Worm (Caenorhabditis elegans) whole organism, young adult: ENCODE data around the gene adt-2.

ENCODE experiments used
- B0019.2 ChIP-seq: fragments of 200-800 bp; sonication (Bioruptor generic); conservative IDR thresholded peaks from 2 replicates; pipeline ENCODE4 v1.3.6; 2022; ENCODE audit warnings: missing genetic modification reagents, missing genetic modification characterization, missing compliant biosample characterization
- B0261.1 ChIP-seq: sonication (generic microtip); optimal IDR thresholded peaks from 2 replicates; lab custom pipeline; 2016; ENCODE audit warnings: mild to moderate bottlenecking, missing genetic modification characterization, moderate library complexity, missing compliant biosample characterization
- C17E4.6 ChIP-seq: fragments of 200-800 bp; sonication (Bioruptor generic); IDR thresholded peaks from 2 replicates; pipeline ENCODE4 v1.3.6; 2022; ENCODE audit warnings: missing genetic modification reagents, missing genetic modification characterization, missing compliant biosample characterization
- F33H1.4 ChIP-seq: fragments of 200-800 bp; sonication (Bioruptor generic); IDR thresholded peaks from 2 replicates; pipeline ENCODE4 v1.3.6; 2022; ENCODE audit warnings: missing genetic modification reagents, missing genetic modification characterization, missing compliant biosample characterization
- F37B4.10 ChIP-seq: fragments of 200-800 bp; sonication (Bioruptor generic); IDR thresholded peaks from 2 replicates; pipeline ENCODE4 v1.3.6; 2022; ENCODE audit warnings: missing genetic modification characterization, missing compliant biosample characterization
- F39B2.1 ChIP-seq: fragments of 200-800 bp; sonication (Bioruptor generic); IDR thresholded peaks from 2 replicates; pipeline ENCODE4 v1.3.6; 2022; ENCODE audit warnings: missing genetic modification reagents, missing genetic modification characterization, missing compliant biosample characterization
- Y53G8AR.9 ChIP-seq: fragments of 200-800 bp; sonication (Bioruptor generic); conservative IDR thresholded peaks from 2 replicates; pipeline ENCODE4 v1.3.6; 2022; ENCODE audit warnings: missing genetic modification reagents, missing genetic modification characterization, missing compliant biosample characterization
- Y95B8A.8 ChIP-seq: fragments of 200-800 bp; sonication (Bioruptor generic); IDR thresholded peaks from 2 replicates; pipeline ENCODE4 v1.3.6; 2022; ENCODE audit warnings: missing genetic modification reagents, missing genetic modification characterization, missing compliant biosample characterization
- attf-5 ChIP-seq: fragments of 200-800 bp; sonication (Bioruptor generic); optimal IDR thresholded peaks from 2 replicates; lab custom pipeline; 2018; ENCODE audit warnings: mild to moderate bottlenecking, missing genetic modification characterization, missing compliant biosample characterization
- bed-1 ChIP-seq: fragments of 200-800 bp; sonication (Bioruptor generic); IDR thresholded peaks from 2 replicates; pipeline ENCODE4 v1.3.6; 2022; ENCODE audit warnings: missing genetic modification reagents, missing genetic modification characterization, missing compliant biosample characterization
- bed-2 ChIP-seq: fragments of 200-800 bp; sonication (Bioruptor generic); IDR thresholded peaks from 2 replicates; pipeline ENCODE4 v1.3.6; 2022; ENCODE audit warnings: missing genetic modification reagents, missing genetic modification characterization, missing compliant biosample characterization
- ccch-3 ChIP-seq: fragments of 200-800 bp; sonication (Bioruptor generic); optimal IDR thresholded peaks from 2 replicates; lab custom pipeline; 2018; ENCODE audit warnings: mild to moderate bottlenecking, missing genetic modification characterization, missing compliant biosample characterization
- cebp-2 ChIP-seq: fragments of 200-800 bp; sonication (Bioruptor generic); IDR thresholded peaks from 2 replicates; pipeline ENCODE4 v1.3.6; 2022; ENCODE audit warnings: missing genetic modification characterization, missing compliant biosample characterization
- ceh-100 ChIP-seq: fragments of 200-800 bp; sonication (Bioruptor generic); IDR thresholded peaks from 2 replicates; pipeline ENCODE4 v1.3.6; 2022; ENCODE audit warnings: missing genetic modification reagents, missing genetic modification characterization, missing compliant biosample characterization
- ceh-40 ChIP-seq: fragments of 200-800 bp; sonication (Bioruptor generic); IDR thresholded peaks from 2 replicates; pipeline ENCODE4 v1.3.6; 2022; ENCODE audit warnings: missing genetic modification characterization, missing compliant biosample characterization
- chd-7 ChIP-seq: sonication (generic microtip); optimal IDR thresholded peaks from 2 replicates; lab custom pipeline; 2016; ENCODE audit warnings: mild to moderate bottlenecking, missing genetic modification characterization, moderate library complexity, missing compliant biosample characterization
- egl-18 ChIP-seq: fragments of 200-800 bp; sonication (Bioruptor generic); IDR thresholded peaks from 2 replicates; pipeline ENCODE4 v1.3.6; 2022; ENCODE audit warnings: missing genetic modification reagents, missing genetic modification characterization, missing compliant biosample characterization
- lir-1 ChIP-seq: fragments of 200-800 bp; sonication (Bioruptor generic); conservative IDR thresholded peaks from 2 replicates; pipeline ENCODE4 v1.3.6; 2022; ENCODE audit warnings: missing genetic modification reagents, missing genetic modification characterization, missing compliant biosample characterization
- madf-3 ChIP-seq: fragments of 200-800 bp; sonication (Bioruptor generic); IDR thresholded peaks from 2 replicates; pipeline ENCODE4 v1.3.6; 2022; ENCODE audit warnings: missing genetic modification reagents, missing genetic modification characterization, missing compliant biosample characterization
- madf-6 ChIP-seq: fragments of 200-800 bp; sonication (Bioruptor generic); IDR thresholded peaks from 2 replicates; pipeline ENCODE4 v1.3.6; 2022; ENCODE audit warnings: missing genetic modification reagents, missing genetic modification characterization, missing compliant biosample characterization
- mcd-1 ChIP-seq: fragments of 200-800 bp; sonication (Bioruptor generic); IDR thresholded peaks from 2 replicates; pipeline ENCODE4 v1.3.6; 2022; ENCODE audit warnings: missing genetic modification reagents, missing genetic modification characterization, missing compliant biosample characterization
- mel-28 ChIP-seq: sonication (generic microtip); optimal IDR thresholded peaks from 2 replicates; lab custom pipeline; 2016; ENCODE audit warnings: borderline replicate concordance, mild to moderate bottlenecking, missing genetic modification characterization, missing compliant biosample characterization
- nfya-2 ChIP-seq: fragments of 200-800 bp; sonication (Bioruptor generic); IDR thresholded peaks from 2 replicates; pipeline ENCODE4 v1.3.6; 2022; ENCODE audit warnings: missing genetic modification reagents, missing genetic modification characterization, missing compliant biosample characterization
- nhr-80 ChIP-seq: sonication (generic microtip); optimal IDR thresholded peaks from 2 replicates; lab custom pipeline; 2016; ENCODE audit warnings: missing genetic modification characterization, missing compliant biosample characterization
- pbrm-1 ChIP-seq: fragments of 200-800 bp; sonication (Bioruptor generic); IDR thresholded peaks from 2 replicates; pipeline ENCODE4 v1.3.6; 2022; ENCODE audit warnings: missing genetic modification reagents, missing genetic modification characterization, missing compliant biosample characterization
- rec-8 ChIP-seq, 2 experiments: sonication (generic microtip); optimal IDR thresholded peaks; 2 replicates each; lab custom pipeline; 2016; ENCODE audit warnings: mild to moderate bottlenecking in 2 of 2, missing genetic modification characterization in 2 of 2, missing genetic modification reagents in 2 of 2, missing genotype in 2 of 2, missing biosample characterization in 1 of 2, missing compliant biosample characterization in 1 of 2, moderate library complexity in 1 of 2
- rpc-1 ChIP-seq, 2 experiments: fragments of 150-350 bp in 1 of 2; sonication (generic microtip) in 1 of 2; optimal IDR thresholded peaks; 2 replicates each; lab custom pipeline; 2014 to 2018; ENCODE audit warnings: missing biosample characterization in 1 of 2, missing genetic modification characterization in 1 of 2, missing genetic modification reagents in 1 of 2, missing genotype in 1 of 2
- unc-130 ChIP-seq: sonication (generic microtip); optimal IDR thresholded peaks from 2 replicates; lab custom pipeline; 2016; ENCODE audit warnings: missing genetic modification reagents, missing genetic modification characterization, missing compliant biosample characterization
- zfh-2 ChIP-seq: fragments of 200-800 bp; sonication (Bioruptor generic); conservative IDR thresholded peaks from 2 replicates; pipeline ENCODE4 v1.3.6; 2022; ENCODE audit warnings: missing genetic modification reagents, missing genetic modification characterization, missing compliant biosample characterization
- zim-3 ChIP-seq: sonication (generic microtip); optimal IDR thresholded peaks from 2 replicates; lab custom pipeline; 2017; ENCODE audit warnings: mild to moderate bottlenecking, missing genetic modification characterization, moderate library complexity, missing compliant biosample characterization
- ztf-22 ChIP-seq: fragments of 200-800 bp; sonication (Bioruptor generic); optimal IDR thresholded peaks from 2 replicates; lab custom pipeline; 2018; ENCODE audit warnings: mild to moderate bottlenecking, missing genetic modification characterization, moderate library complexity, missing compliant biosample characterization
- ztf-25 ChIP-seq: fragments of 200-800 bp; sonication (Bioruptor generic); IDR thresholded peaks from 2 replicates; pipeline ENCODE4 v1.3.6; 2022; ENCODE audit warnings: missing genetic modification reagents, missing genetic modification characterization, missing compliant biosample characterization
- ztf-28 ChIP-seq: fragments of 200-800 bp; sonication (Bioruptor generic); IDR thresholded peaks from 2 replicates; pipeline ENCODE4 v1.3.6; 2022; ENCODE audit warnings: missing genetic modification reagents, missing genetic modification characterization, missing compliant biosample characterization
- ztf-6 ChIP-seq: fragments of 200-800 bp; sonication (Bioruptor generic); IDR thresholded peaks from 2 replicates; pipeline ENCODE4 v1.3.6; 2022; ENCODE audit warnings: missing genetic modification reagents, missing genetic modification characterization, missing compliant biosample characterization

The adt-2 gene

DNA sequence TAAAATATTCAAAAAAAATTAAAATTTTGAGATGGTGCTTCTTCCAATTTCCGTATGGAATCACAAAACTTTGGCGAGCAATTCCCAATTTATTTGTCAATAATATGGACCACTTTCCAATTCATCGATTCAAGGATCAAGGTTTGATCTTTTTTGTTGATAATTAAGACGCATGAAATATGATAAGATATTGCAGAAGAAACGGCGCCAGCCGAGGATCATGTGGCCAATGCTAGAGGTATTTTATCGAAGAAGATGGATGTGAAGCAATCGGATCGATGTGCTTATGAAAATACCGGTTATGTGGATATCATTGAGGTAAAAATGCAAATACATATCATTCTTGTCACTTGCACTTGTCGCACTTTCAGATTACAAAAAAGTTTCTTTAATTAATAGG is 35.6 kb upstream of the adt-2 start:
- no peak for TF ChIP-seq B0019.2
- TF ChIP-seq F37B4.10 (GFP tag; lab: Robert Waterston, UW): no peak
- TF ChIP-seq ztf-28 (GFP tag; lab: Robert Waterston, UW): no peak
- no peak for TF ChIP-seq lir-1 (GFP tag; lab: Robert Waterston, UW)
- TF ChIP-seq ceh-100: no peak
- TF ChIP-seq madf-3 (GFP tag; lab: Robert Waterston, UW): no peak
- TF ChIP-seq madf-6 (GFP tag; lab: Robert Waterston, UW): no peak
- no peak for TF ChIP-seq cebp-2 (GFP tag; lab: Robert Waterston, UW)
- TF ChIP-seq B0261.1 (tag; lab: Kevin White, UChicago): no peak
- TF ChIP-seq mel-28 (tag; lab: Kevin White, UChicago): no peak
- TF ChIP-seq rpc-1 (optimal IDR thresholded peaks at IDR 0.05; lab: Kevin White, UChicago): no peak
- TF ChIP-seq rpc-1 (tag; optimal IDR thresholded peaks at IDR 0.05; lab: Kevin White, UChicago): no peak
- no peak for TF ChIP-seq C17E4.6 (GFP tag; lab: Robert Waterston, UW)
- no peak for TF ChIP-seq nfya-2
- TF ChIP-seq ztf-22 (GFP tag; lab: Kevin White, UChicago): no peak

DNA sequence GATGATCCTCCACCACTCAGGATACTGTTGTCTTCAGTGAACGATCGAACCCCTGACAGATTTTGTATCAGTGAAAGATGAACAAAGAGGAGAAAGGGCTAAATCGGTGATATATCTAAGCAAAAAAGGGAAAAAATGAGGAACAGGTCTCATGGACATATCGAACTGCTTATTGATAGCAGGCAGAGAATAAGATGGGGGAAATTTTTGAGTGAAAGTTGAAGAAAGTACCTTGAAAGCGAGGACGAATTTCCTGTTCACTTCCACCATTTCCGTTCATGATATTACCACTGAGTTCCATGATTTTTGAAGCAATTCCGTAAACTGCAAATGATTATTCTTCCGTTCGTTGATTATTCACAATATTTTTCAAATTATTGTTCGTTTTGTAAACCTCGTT is 32.7 kb upstream of the adt-2 start:
- TF ChIP-seq F33H1.4 (GFP tag; lab: Robert Waterston, UW) (no peak), zim-3 (tag; lab: Kevin White, UChicago) (no peak), ztf-25 (no peak), bed-2 (no peak), attf-5 (GFP tag; lab: Kevin White, UChicago) (no peak), mel-28 (tag; lab: Kevin White, UChicago) (no peak), mcd-1 (no peak), ceh-100 (no peak), B0261.1 (tag; lab: Kevin White, UChicago) (no peak), bed-1 (GFP tag; lab: Robert Waterston, UW) (no peak), F39B2.1 (GFP tag; lab: Robert Waterston, UW) (no peak), egl-18 (GFP tag; lab: Robert Waterston, UW) (no peak), ztf-6 (GFP tag; lab: Robert Waterston, UW) (no peak), rec-8 (tag; optimal IDR thresholded peaks at IDR 0.05; lab: Kevin White, UChicago) (no peak), unc-130 (no peak)

DNA sequence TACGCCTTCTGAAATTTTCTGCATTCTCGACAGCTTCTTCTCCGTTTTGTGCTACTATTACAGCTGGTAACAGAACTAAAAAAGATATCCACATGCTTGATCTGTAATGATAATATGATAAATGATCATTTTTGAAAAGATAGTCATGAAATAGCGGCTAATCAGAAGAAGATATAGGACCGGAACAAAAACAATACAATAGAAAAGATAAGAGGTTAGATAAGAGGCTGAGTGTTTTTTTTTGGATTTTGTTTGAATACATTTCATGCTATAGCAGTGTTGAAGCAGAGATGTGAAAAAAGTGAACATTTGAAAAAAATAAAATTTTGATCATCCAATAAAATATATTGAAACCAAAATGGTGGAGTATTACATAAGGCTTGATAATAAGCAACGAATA is 31.7 kb upstream of the adt-2 start, which contains the start of gene F46C8.8:
TSS of gene F46C8.8 (minus strand) at position 101 of the 400 bp plus-strand sequence.
- TF ChIP-seq rpc-1 (optimal IDR thresholded peaks at IDR 0.05; lab: Kevin White, UChicago) (no peak), rpc-1 (tag; optimal IDR thresholded peaks at IDR 0.05; lab: Kevin White, UChicago) (no peak), zfh-2 (no peak), chd-7 (tag; lab: Kevin White, UChicago) (no peak), ceh-40 (no peak), pbrm-1 (GFP tag; lab: Robert Waterston, UW) (no peak), Y53G8AR.9 (GFP tag; lab: Robert Waterston, UW) (no peak), F33H1.4 (GFP tag; lab: Robert Waterston, UW) (no peak), mel-28 (tag; lab: Kevin White, UChicago) (no peak), Y95B8A.8 (no peak), ceh-100 (no peak), ccch-3 (GFP tag; lab: Kevin White, UChicago) (no peak)

DNA sequence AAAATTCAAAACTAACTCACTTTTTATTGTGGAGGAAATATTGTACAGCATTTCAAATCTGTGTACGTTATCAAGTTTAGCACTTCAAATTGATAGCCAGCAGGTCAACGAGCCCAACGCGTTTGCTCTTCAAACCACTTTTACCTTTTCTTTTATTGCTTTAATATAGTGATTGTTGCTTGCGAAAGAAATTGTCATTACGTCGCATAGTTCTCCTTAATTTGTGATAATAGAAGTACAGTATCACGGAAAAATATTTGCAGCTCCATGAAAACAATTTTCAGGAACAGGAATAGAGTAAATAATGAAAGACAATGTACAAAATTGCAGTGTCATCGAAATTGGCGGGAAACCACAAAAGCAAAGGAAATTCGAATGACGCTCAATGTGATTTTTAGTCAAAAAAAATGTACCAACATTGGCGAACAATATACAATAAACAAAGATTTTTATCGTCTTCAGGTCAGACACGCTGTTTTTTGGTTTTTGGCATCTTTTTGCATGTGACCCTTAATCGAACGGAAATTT is 27.0 kb upstream of the adt-2 start, which contains the start of the genes PDB1.1 and F08C6.5:
TSS of gene PDB1.1 (minus strand) at position 158 of the 528 bp plus-strand sequence.
TSS of gene F08C6.5 (plus strand) at position 478 of the 528 bp plus-strand sequence.
- TF ChIP-seq nhr-80 (tag; lab: Kevin White, UChicago) (peak; percentile 85), ceh-100 (no peak)
